Worm (Caenorhabditis elegans) whole organism, midembryonic: ENCODE measurements around the gene irld-67.

ENCODE experiments used
- T22C8.4 ChIP-seq: fragments of 200-800 bp; sonication (Bioruptor generic); IDR thresholded peaks from 2 replicates; pipeline ENCODE4 v1.3.6; 2022; ENCODE audit warnings: missing genetic modification characterization, missing compliant biosample characterization
- cog-1 ChIP-seq: sonication (generic microtip); optimal IDR thresholded peaks from 2 replicates; lab custom pipeline; 2016; ENCODE audit warnings: missing genetic modification characterization, missing compliant biosample characterization
- flt-1 ChIP-seq: fragments of 200-800 bp; sonication (Bioruptor generic); IDR thresholded peaks from 2 replicates; pipeline ENCODE4 v1.3.6; 2022; ENCODE audit warnings: missing genetic modification characterization, missing compliant biosample characterization
- klf-2 ChIP-seq: fragments of 200-800 bp; sonication (Bioruptor generic); conservative IDR thresholded peaks from 2 replicates; pipeline ENCODE4 v1.3.6; 2022; ENCODE audit warnings: missing genetic modification reagents, missing genetic modification characterization, missing compliant biosample characterization
- med-1 ChIP-seq: sonication (generic microtip); optimal IDR thresholded peaks from 2 replicates; lab custom pipeline; 2017; ENCODE audit warnings: missing genetic modification characterization, mild to moderate bottlenecking, missing compliant biosample characterization, antibody characterized with exemption, missing genetic modification reagents; ENCODE audit not compliant: insufficient read depth
- ref-1 ChIP-seq: fragments of 200-800 bp; sonication (Bioruptor generic); conservative IDR thresholded peaks from 2 replicates; pipeline ENCODE4 v1.3.6; 2022; ENCODE audit warnings: missing genetic modification reagents, missing genetic modification characterization, missing compliant biosample characterization
- tab-1 ChIP-seq: fragments of 200-800 bp; sonication (Bioruptor generic); IDR thresholded peaks from 2 replicates; pipeline ENCODE4 v1.3.6; 2022; ENCODE audit warnings: missing genetic modification characterization, missing compliant biosample characterization
- ztf-23 ChIP-seq: fragments of 200-800 bp; sonication (Bioruptor generic); IDR thresholded peaks from 2 replicates; pipeline ENCODE4 v1.3.6; 2022; ENCODE audit warnings: missing genetic modification reagents, missing genetic modification characterization, missing compliant biosample characterization
- ztf-29 ChIP-seq: fragments of 200-800 bp; sonication (Bioruptor generic); IDR thresholded peaks from 2 replicates; pipeline ENCODE4 v1.3.6; 2022; ENCODE audit warnings: missing genetic modification reagents, missing genetic modification characterization, missing compliant biosample characterization

The irld-67 gene

ce11 chrII:2894295-2894694 lies 40.0 kb downstream of the irld-67 start, which contains the start of gene sqv-2:
sqv-2 (minus strand) TSS chrII:2894395.
- TF ChIP-seq ztf-29 (GFP tag; lab: Robert Waterston, UW) = no peak
- TF ChIP-seq cog-1 (tag; lab: Kevin White, UChicago) = no peak
- no peak for TF ChIP-seq flt-1
- no peak for TF ChIP-seq ztf-23 (GFP tag; lab: Robert Waterston, UW)
- no peak for TF ChIP-seq T22C8.4 (GFP tag; lab: Robert Waterston, UW)

- TF ChIP-seq T22C8.4 (GFP tag; lab: Robert Waterston, UW) = peak; percentile 93
- TF ChIP-seq ztf-23 (GFP tag; lab: Robert Waterston, UW) = peak; percentile 82
- TF ChIP-seq med-1 = no peak
- TF ChIP-seq klf-2 (GFP tag; lab: Robert Waterston, UW) = peak; percentile 71; the same call in 1 of the 2 replicates
- no peak for TF ChIP-seq ztf-29 (GFP tag; lab: Robert Waterston, UW)
- no peak for TF ChIP-seq tab-1 (GFP tag; lab: Robert Waterston, UW)
- peak; percentile 86 for TF ChIP-seq flt-1
- TF ChIP-seq cog-1 (tag; lab: Kevin White, UChicago) = peak; percentile 69
- no peak for TF ChIP-seq ref-1 (GFP tag; lab: Robert Waterston, UW)
These were observed 45.2 kb downstream of the irld-67 start, which contains the start of gene pinn-1 for ce11 chrII:2888957-2889630. pinn-1 (minus strand) TSS chrII:2889007.

ce11 chrII:2885518-2886449 lies 48.5 kb downstream of the irld-67 start:
- TF ChIP-seq T22C8.4 (GFP tag; lab: Robert Waterston, UW) (peak; percentile 60), ztf-23 (GFP tag; lab: Robert Waterston, UW) (no peak), cog-1 (tag; lab: Kevin White, UChicago) (no peak), flt-1 (no peak)

- no peak for TF ChIP-seq T22C8.4 (GFP tag; lab: Robert Waterston, UW)
- TF ChIP-seq flt-1 = no peak
- no peak for TF ChIP-seq klf-2 (GFP tag; lab: Robert Waterston, UW)
- no peak for TF ChIP-seq tab-1 (GFP tag; lab: Robert Waterston, UW)
- TF ChIP-seq ztf-29 (GFP tag; lab: Robert Waterston, UW) = no peak
These were observed 49.4 kb downstream of the irld-67 start, which contains the start of gene pigw-1 for ce11 chrII:2884810-2885209. pigw-1 (minus strand) TSS chrII:2884910.
